Fruit fly (Drosophila melanogaster) whole organism, embryonic: ENCODE measurements around the gene CG6055.

Experiments used
- Atf6 ChIP-seq: fragments of 200-800 bp; sonication (Bioruptor generic); IDR thresholded peaks from 2 replicates; pipeline ENCODE4 v1.3.6; 2022; ENCODE audit warnings: missing biosample characterization, missing genetic modification characterization
- Awh ChIP-seq: fragments of 200-800 bp; sonication (Bioruptor generic); IDR thresholded peaks from 2 replicates; pipeline ENCODE4, ENCODE4 v1.3.6; 2022; ENCODE audit warnings: missing biosample characterization, missing genetic modification characterization
- CG11723 ChIP-seq: fragments of 200-800 bp; sonication (Bioruptor generic); optimal IDR thresholded peaks from 2 replicates; lab custom pipeline; 2017; ENCODE audit warnings: missing biosample characterization, mild to moderate bottlenecking, missing genetic modification characterization
- CG12744 ChIP-seq: fragments of 200-800 bp; sonication (Bioruptor generic); optimal IDR thresholded peaks from 2 replicates; lab custom pipeline; 2016; ENCODE audit warnings: missing biosample characterization, missing genetic modification characterization
- CG14014 ChIP-seq: fragments of 200-800 bp; sonication (Bioruptor generic); IDR thresholded peaks from 2 replicates; pipeline ENCODE4 v1.3.6; 2022; ENCODE audit warnings: missing biosample characterization, missing genetic modification characterization
- CG14710 ChIP-seq: fragments of 200-800 bp; sonication (Bioruptor generic); optimal IDR thresholded peaks from 3 replicates; lab custom pipeline; 2019; ENCODE audit warnings: missing biosample characterization, mild to moderate bottlenecking, missing genetic modification characterization, moderate library complexity
- CG17829 ChIP-seq: fragments of 200-800 bp; optimal IDR thresholded peaks from 2 replicates; lab custom pipeline; 2019; ENCODE audit warnings: missing biosample characterization, mild to moderate bottlenecking, missing genetic modification characterization, moderate library complexity
- CG18619 ChIP-seq: fragments of 200-800 bp; sonication (Bioruptor generic); optimal IDR thresholded peaks from 3 replicates; lab custom pipeline; 2017; ENCODE audit warnings: missing biosample characterization, mild to moderate bottlenecking, missing genetic modification characterization
- CG2129 ChIP-seq: fragments of 200-800 bp; sonication (Bioruptor generic); IDR thresholded peaks from 2 replicates; pipeline ENCODE4 v1.3.6; 2022; ENCODE audit warnings: missing biosample characterization, missing genetic modification characterization; ENCODE audit not compliant: partially characterized antibody
- CG3065 ChIP-seq: fragments of 200-800 bp; sonication (Bioruptor generic); optimal IDR thresholded peaks from 2 replicates; lab custom pipeline; 2016; ENCODE audit warnings: missing biosample characterization, missing genetic modification characterization
- CG31388 ChIP-seq: fragments of 200-800 bp; sonication (Bioruptor generic); optimal IDR thresholded peaks from 2 replicates; lab custom pipeline; 2016; ENCODE audit warnings: missing biosample characterization, missing genetic modification characterization
- CG3838 ChIP-seq: fragments of 200-800 bp; sonication (Bioruptor generic); optimal IDR thresholded peaks from 3 replicates; lab custom pipeline; 2016; ENCODE audit warnings: missing biosample characterization, missing genetic modification characterization
- CG4360 ChIP-seq: fragments of 200-800 bp; sonication (Bioruptor generic); IDR thresholded peaks from 2 replicates; pipeline ENCODE4 v1.3.6; 2022; ENCODE audit warnings: missing biosample characterization, missing genetic modification characterization
- CG4404 ChIP-seq: fragments of 200-800 bp; sonication (Bioruptor generic); IDR thresholded peaks from 2 replicates; pipeline ENCODE4 v1.3.6; 2022; ENCODE audit warnings: missing biosample characterization, missing genetic modification characterization
- CG6765 ChIP-seq: fragments of 200-800 bp; sonication (Bioruptor generic); optimal IDR thresholded peaks from 3 replicates; lab custom pipeline; 2017; ENCODE audit warnings: missing biosample characterization, mild to moderate bottlenecking, missing genetic modification characterization
- CG6791 ChIP-seq: fragments of 200-800 bp; sonication (Bioruptor generic); IDR thresholded peaks from 3 replicates; pipeline ENCODE4 v1.3.6; 2022; ENCODE audit warnings: missing biosample characterization, missing genetic modification characterization; ENCODE audit not compliant: partially characterized antibody
- CG6854 ChIP-seq: fragments of 200-800 bp; sonication (Bioruptor generic); optimal IDR thresholded peaks from 3 replicates; lab custom pipeline; 2017; ENCODE audit warnings: missing biosample characterization, mild to moderate bottlenecking, missing genetic modification characterization
- CG7357 ChIP-seq: fragments of 200-800 bp; sonication (Bioruptor generic); IDR thresholded peaks from 3 replicates; pipeline ENCODE4 v1.3.6; 2022; ENCODE audit warnings: missing biosample characterization, missing genetic modification characterization
- CG7745 ChIP-seq: fragments of 200-800 bp; sonication (Bioruptor generic); optimal IDR thresholded peaks from 2 replicates; lab custom pipeline; 2018; ENCODE audit warnings: missing biosample characterization, mild to moderate bottlenecking, missing genetic modification characterization, moderate library complexity
- CG9609 ChIP-seq: fragments of 200-800 bp; sonication (Bioruptor generic); optimal IDR thresholded peaks from 3 replicates; lab custom pipeline; 2016; ENCODE audit warnings: missing biosample characterization, missing genetic modification characterization
- CG9932 ChIP-seq: fragments of 200-800 bp; sonication (Bioruptor generic); IDR thresholded peaks from 2 replicates; pipeline ENCODE4 v1.3.6; 2022; ENCODE audit warnings: missing biosample characterization, missing genetic modification characterization
- CHES-1-like ChIP-seq: fragments of 200-800 bp; sonication (Bioruptor generic); optimal IDR thresholded peaks from 2 replicates; lab custom pipeline; 2016; ENCODE audit warnings: missing biosample characterization, missing genetic modification characterization
- Doc2 ChIP-seq: fragments of 200-800 bp; sonication (Bioruptor generic); IDR thresholded peaks from 2 replicates; pipeline ENCODE4 v1.3.6; 2022; ENCODE audit warnings: missing biosample characterization, missing genetic modification characterization
- Fer3 ChIP-seq: fragments of 200-800 bp; sonication (Bioruptor generic); optimal IDR thresholded peaks from 2 replicates; lab custom pipeline; 2018; ENCODE audit warnings: missing biosample characterization, mild to moderate bottlenecking, missing genetic modification characterization, moderate library complexity
- HmgD ChIP-seq: fragments of 200-800 bp; sonication (Bioruptor generic); optimal IDR thresholded peaks from 3 replicates; lab custom pipeline; 2016; ENCODE audit warnings: missing biosample characterization, missing genetic modification characterization
- Lpt ChIP-seq: fragments of >200 bp; optimal IDR thresholded peaks from 2 replicates; lab custom pipeline; 2018; ENCODE audit warnings: missing biosample characterization, missing genetic modification characterization
- Meics ChIP-seq: fragments of 200-800 bp; sonication (Bioruptor generic); optimal IDR thresholded peaks from 2 replicates; lab custom pipeline; 2017; ENCODE audit warnings: missing biosample characterization, mild to moderate bottlenecking, missing genetic modification characterization
- NFAT ChIP-seq: fragments of 200-800 bp; sonication (Bioruptor generic); IDR thresholded peaks from 2 replicates; pipeline ENCODE4 v1.3.6; 2022; ENCODE audit warnings: missing biosample characterization, missing genetic modification characterization
- Oli ChIP-seq: fragments of 200-800 bp; sonication (Bioruptor generic); optimal IDR thresholded peaks from 2 replicates; lab custom pipeline; 2018; ENCODE audit warnings: missing biosample characterization, mild to moderate bottlenecking, missing genetic modification characterization, moderate library complexity
- Scr ChIP-seq: fragments of 200-800 bp; sonication (Bioruptor generic); IDR thresholded peaks from 2 replicates; pipeline ENCODE4 v1.3.6; 2022; ENCODE audit warnings: missing biosample characterization, missing genetic modification characterization; ENCODE audit not compliant: partially characterized antibody
- aop ChIP-seq: fragments of 200-800 bp; sonication (Bioruptor generic); IDR thresholded peaks from 2 replicates; pipeline ENCODE4 v1.3.6; 2022; ENCODE audit warnings: missing biosample characterization, missing genetic modification characterization
- cg ChIP-seq: fragments of 200-800 bp; sonication (Bioruptor generic); optimal IDR thresholded peaks from 3 replicates; lab custom pipeline; 2019; ENCODE audit warnings: missing biosample characterization, mild to moderate bottlenecking, missing genetic modification characterization, moderate library complexity
- ci ChIP-seq: fragments of 200-800 bp; sonication (Bioruptor generic); IDR thresholded peaks from 3 replicates; pipeline ENCODE4 v1.3.6; 2022; ENCODE audit warnings: missing biosample characterization, missing genetic modification characterization
- dmrt99B ChIP-seq: fragments of 200-800 bp; sonication (Bioruptor generic); optimal IDR thresholded peaks from 2 replicates; lab custom pipeline; 2018; ENCODE audit warnings: missing biosample characterization, mild to moderate bottlenecking, missing genetic modification characterization, moderate library complexity
- dysf ChIP-seq: fragments of 200-800 bp; sonication (Bioruptor generic); IDR thresholded peaks from 3 replicates; pipeline ENCODE4 v1.3.6; 2022; ENCODE audit warnings: missing biosample characterization, missing genetic modification characterization
- emc ChIP-seq: fragments of 200-800 bp; sonication (Bioruptor generic); optimal IDR thresholded peaks from 2 replicates; lab custom pipeline; 2016; ENCODE audit warnings: missing biosample characterization, missing genetic modification characterization
- fru ChIP-seq: fragments of >200 bp; optimal IDR thresholded peaks from 2 replicates; lab custom pipeline; 2017
- fu2 ChIP-seq: fragments of 200-800 bp; sonication (Bioruptor generic); optimal IDR thresholded peaks from 2 replicates; lab custom pipeline; 2016; ENCODE audit warnings: missing biosample characterization, missing genetic modification characterization
- grau ChIP-seq: fragments of 200-800 bp; optimal IDR thresholded peaks from 3 replicates; lab custom pipeline; 2019; ENCODE audit warnings: missing biosample characterization, mild to moderate bottlenecking, missing genetic modification characterization, moderate library complexity
- gro ChIP-seq: fragments of 200-800 bp; sonication (Bioruptor generic); optimal IDR thresholded peaks from 2 replicates; lab custom pipeline; 2016; ENCODE audit warnings: missing biosample characterization, missing genetic modification characterization
- inv ChIP-seq: fragments of 200-800 bp; sonication (Bioruptor generic); IDR thresholded peaks from 2 replicates; pipeline ENCODE4 v1.3.6; 2022; ENCODE audit warnings: missing biosample characterization, missing genetic modification characterization; ENCODE audit not compliant: partially characterized antibody
- kah ChIP-seq: fragments of 200-800 bp; sonication (Bioruptor generic); optimal IDR thresholded peaks from 2 replicates; lab custom pipeline; 2018; ENCODE audit warnings: missing biosample characterization, mild to moderate bottlenecking, missing genetic modification characterization
- mam ChIP-seq: fragments of 200-800 bp; sonication (Bioruptor generic); optimal IDR thresholded peaks from 3 replicates; lab custom pipeline; 2016; ENCODE audit warnings: missing biosample characterization, missing genetic modification characterization
- nom ChIP-seq: fragments of 200-800 bp; sonication (Bioruptor generic); optimal IDR thresholded peaks from 2 replicates; lab custom pipeline; 2017; ENCODE audit warnings: missing biosample characterization, missing genetic modification characterization, mild to moderate bottlenecking, moderate library complexity, missing genetic modification reagents
- prd ChIP-seq, 3 experiments: fragments of >200 bp in 2 of 3; fragments of 200-800 bp in 1 of 3; sonication (Bioruptor generic) in 1 of 3; optimal IDR thresholded peaks in 2 of 3; IDR thresholded peaks in 1 of 3; 2 replicates in 2 of 3; 3 replicates in 1 of 3; pipeline versions ENCODE4 v1.3.6 to Lab custom; 2017 to 2022; ENCODE audit warnings: missing biosample characterization in 1 of 3, missing genetic modification characterization in 1 of 3
- row ChIP-seq: fragments of 200-800 bp; sonication (Bioruptor generic); IDR thresholded peaks from 3 replicates; pipeline ENCODE4 v1.3.6; 2022; ENCODE audit warnings: missing biosample characterization, missing genetic modification characterization
- scrt ChIP-seq: fragments of 200-800 bp; sonication (Bioruptor generic); optimal IDR thresholded peaks from 2 replicates; lab custom pipeline; 2018; ENCODE audit warnings: missing biosample characterization, mild to moderate bottlenecking, missing genetic modification characterization, moderate library complexity
- toy ChIP-seq: fragments of 200-800 bp; sonication (Bioruptor generic); IDR thresholded peaks from 2 replicates; pipeline ENCODE4 v1.3.6; 2022; ENCODE audit warnings: missing biosample characterization, missing genetic modification characterization
- tup ChIP-seq: fragments of 200-800 bp; sonication (Bioruptor generic); optimal IDR thresholded peaks from 2 replicates; lab custom pipeline; 2016; ENCODE audit warnings: missing biosample characterization, mild to moderate bottlenecking, missing genetic modification characterization, moderate library complexity
- wor ChIP-seq: fragments of 200-800 bp; sonication (Bioruptor generic); IDR thresholded peaks from 2 replicates; pipeline ENCODE4 v1.3.6; 2022; ENCODE audit warnings: missing biosample characterization, missing genetic modification characterization
- zen2 ChIP-seq: fragments of 200-800 bp; sonication (Bioruptor generic); IDR thresholded peaks from 3 replicates; pipeline ENCODE4 v1.3.6; 2022; ENCODE audit warnings: missing biosample characterization, missing genetic modification characterization; ENCODE audit not compliant: partially characterized antibody

CG6055 gene

dm6 chr2L:7512860-7513259, 46.5 kb downstream of the CG6055 start (continued):
- TF ChIP-seq gro (GFP tag; lab: Kevin White, UChicago) (peak; percentile 52), CHES-1-like (GFP tag; lab: Kevin White, UChicago) (peak; percentile 71), CG3838 (peak; percentile 40), CG4404 (GFP tag; lab: Robert Waterston, UW) (peak; percentile 83), CG9932 (GFP tag; lab: Robert Waterston, UW) (peak; percentile 62), CG6791 (GFP tag; lab: Robert Waterston, UW) (no peak), HmgD (GFP tag; lab: Kevin White, UChicago) (peak; percentile 22), Meics (GFP tag; lab: Kevin White, UChicago) (peak; percentile 77), zen2 (GFP tag; lab: Robert Waterston, UW) (no peak), dmrt99B (peak; percentile 82), Scr (no peak), emc (GFP tag; lab: Kevin White, UChicago) (no peak), toy (GFP tag; lab: Robert Waterston, UW) (no peak), Atf6 (GFP tag; lab: Robert Waterston, UW) (peak; percentile 69), Oli (tag; lab: Kevin White, UChicago) (peak; percentile 61), CG3065 (peak; percentile 48), scrt (peak; percentile 67), CG7745 (tag; lab: Kevin White, UChicago) (no peak), cg (GFP tag; lab: Kevin White, UChicago) (no peak), NFAT (GFP tag; lab: Robert Waterston, UW) (peak; percentile 63; the same call in 1 of the 2 replicates), grau (peak; percentile 68), tup (GFP tag; lab: Kevin White, UChicago) (peak; percentile 39), Lpt (GFP tag; lab: Kevin White, UChicago) (no peak), CG31388 (GFP tag; lab: Kevin White, UChicago) (no peak), Fer3 (tag; lab: Kevin White, UChicago) (peak; percentile 72), row (GFP tag; lab: Robert Waterston, UW) (peak; percentile 87), aop (GFP tag; lab: Robert Waterston, UW) (no peak; the same call in 1 of the 2 replicates), inv (GFP tag; lab: Robert Waterston, UW) (no peak), Awh (GFP tag; lab: Robert Waterston, UW) (peak; percentile 51; the same call in 1 of the 2 replicates), prd (optimal IDR thresholded peaks at IDR 0.05; lab: Kevin White, UChicago) (no peak), prd (GFP tag; IDR thresholded peaks at IDR 0.05; lab: Robert Waterston, UW) (peak; percentile 93), nom (GFP tag; lab: Kevin White, UChicago) (no peak), CG14014 (GFP tag; lab: Robert Waterston, UW) (peak; percentile 67; the same call in 1 of the 2 replicates), fru (lab: Kevin White, UChicago) (no peak), CG6854 (GFP tag; lab: Kevin White, UChicago) (peak; percentile 32), CG4360 (GFP tag; lab: Robert Waterston, UW) (peak; percentile 61; the same call in 1 of the 2 replicates), wor (peak; percentile 44), CG9609 (GFP tag; lab: Kevin White, UChicago) (peak; percentile 57), CG17829 (tag; lab: Kevin White, UChicago) (peak; percentile 87), mam (GFP tag; lab: Kevin White, UChicago) (peak; percentile 69), ci (GFP tag; lab: Robert Waterston, UW) (peak; percentile 83), CG7357 (GFP tag; lab: Robert Waterston, UW) (peak; percentile 66; the same call in 1 of the 3 replicates), CG6765 (GFP tag; lab: Kevin White, UChicago) (peak; percentile 57), CG12744 (GFP tag; lab: Kevin White, UChicago) (peak; percentile 59), dysf (peak; percentile 84), kah (peak; percentile 14), Doc2 (GFP tag; lab: Robert Waterston, UW) (no peak), CG2129 (GFP tag; lab: Robert Waterston, UW) (no peak), fu2 (GFP tag; lab: Kevin White, UChicago) (peak; percentile 62), CG14710 (peak; percentile 75), CG18619 (GFP tag; lab: Kevin White, UChicago) (peak; percentile 50), CG11723 (peak; percentile 62)
